Fruit fly (Drosophila melanogaster) S2 (cell line): ENCODE data around the gene CG33181.

Experiments
- CG8478 ChIP-seq: fragments of >200 bp; optimal IDR thresholded peaks from 2 replicates; lab custom pipeline; 2018
- CTCF ChIP-seq, 2 experiments: fragments of >200 bp; optimal IDR thresholded peaks; 2 replicates each; lab custom pipeline; 2018

DNA sequence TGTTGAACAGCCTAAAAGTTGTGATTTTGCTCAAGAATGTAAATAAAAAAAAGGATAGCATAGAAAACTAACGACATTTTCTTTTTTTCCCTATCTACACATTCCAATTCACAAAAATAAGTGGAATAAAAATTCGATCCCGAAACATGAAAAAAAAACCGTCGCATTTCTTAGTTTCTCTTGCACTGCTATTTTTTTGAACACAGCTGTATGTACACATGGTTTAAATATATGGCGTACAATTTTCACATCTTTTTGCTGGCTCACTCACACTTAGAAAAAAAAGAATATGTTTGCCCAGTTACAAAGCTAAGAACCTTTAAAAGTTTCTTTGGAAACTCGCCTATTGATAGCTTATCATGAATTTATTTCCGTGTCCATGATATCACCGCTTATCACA, 28.9 kb upstream of the CG33181 start:
- no peak for TF ChIP-seq CTCF (optimal IDR thresholded peaks at IDR 0.05; lab: Kevin White, UChicago)
- no peak for TF ChIP-seq CG8478 (lab: Kevin White, UChicago)
